Fruit fly (Drosophila melanogaster) whole organism, wandering third instar larva: ENCODE measurements around the gene stai.

Experiments used
- CrebA ChIP-seq: fragments of 200-800 bp; sonication (Bioruptor generic); optimal IDR thresholded peaks from 2 replicates; lab custom pipeline; 2016; ENCODE audit warnings: missing biosample characterization, mild to moderate bottlenecking, missing genetic modification characterization, borderline replicate concordance
- Dfd ChIP-seq: fragments of >200 bp; optimal IDR thresholded peaks from 2 replicates; lab custom pipeline; 2017; ENCODE audit warnings: missing biosample characterization, missing genetic modification characterization
- Rel ChIP-seq, 2 experiments: fragments of 200-800 bp; sonication (Bioruptor generic) in 1 of 2; optimal IDR thresholded peaks; 2 replicates in 1 of 2; 3 replicates in 1 of 2; lab custom pipeline; 2016 to 2019; ENCODE audit warnings: mild to moderate bottlenecking in 2 of 2, missing biosample characterization in 2 of 2, missing genetic modification characterization in 2 of 2, moderate library complexity in 1 of 2
- foxo ChIP-seq, 2 experiments: fragments of 200-800 bp; sonication (Bioruptor generic); optimal IDR thresholded peaks; 2 replicates in 1 of 2; 3 replicates in 1 of 2; lab custom pipeline; 2016 to 2017; ENCODE audit warnings: missing biosample characterization in 2 of 2, missing genetic modification characterization in 2 of 2
- h ChIP-seq: fragments of 200-800 bp; sonication (Bioruptor generic); optimal IDR thresholded peaks from 3 replicates; lab custom pipeline; 2016; ENCODE audit warnings: missing biosample characterization, mild to moderate bottlenecking, missing genetic modification characterization
- pan ChIP-seq: fragments of >200 bp; optimal IDR thresholded peaks from 2 replicates; lab custom pipeline; 2017

dm6 chr2L:6082936-6083627, 17.1 kb upstream of the stai start:
- TF ChIP-seq h (GFP tag; lab: Kevin White, UChicago) (peak; percentile 42), foxo (GFP tag; optimal IDR thresholded peaks at IDR 0.05; lab: Kevin White, UChicago) (no peak), CrebA (GFP tag; lab: Kevin White, UChicago) (peak; percentile 62), Rel (GFP tag; optimal IDR thresholded peaks at IDR 0.05; lab: Kevin White, UChicago) (no peak), Rel (tag; optimal IDR thresholded peaks at IDR 0.05; lab: Kevin White, UChicago) (peak; percentile 52), Dfd (GFP tag; lab: Kevin White, UChicago) (no peak), pan (lab: Kevin White, UChicago) (no peak)
